Fruit fly (Drosophila melanogaster) whole organism, embryonic: ENCODE results near the gene Tim17b.

Experiments
- BEAF-32 ChIP-seq: fragments of 200-800 bp; sonication (Bioruptor generic); optimal IDR thresholded peaks from 3 replicates; lab custom pipeline; 2017; ENCODE audit warnings: missing biosample characterization, missing genetic modification characterization, mild to moderate bottlenecking, moderate library complexity, missing genetic modification reagents
- CG10274 ChIP-seq: fragments of 200-800 bp; sonication (Bioruptor generic); optimal IDR thresholded peaks from 3 replicates; lab custom pipeline; 2017; ENCODE audit warnings: missing biosample characterization, mild to moderate bottlenecking, missing genetic modification characterization
- CG13624 ChIP-seq: fragments of 200-800 bp; sonication (Bioruptor generic); optimal IDR thresholded peaks from 2 replicates; lab custom pipeline; 2016; ENCODE audit warnings: missing biosample characterization, missing genetic modification characterization
- CG14710 ChIP-seq: fragments of 200-800 bp; sonication (Bioruptor generic); optimal IDR thresholded peaks from 3 replicates; lab custom pipeline; 2019; ENCODE audit warnings: missing biosample characterization, mild to moderate bottlenecking, missing genetic modification characterization, moderate library complexity
- CG1529 ChIP-seq: fragments of 200-800 bp; sonication (Bioruptor generic); optimal IDR thresholded peaks from 3 replicates; lab custom pipeline; 2018; ENCODE audit warnings: missing biosample characterization, missing genetic modification characterization
- CG1832 ChIP-seq: fragments of 200-800 bp; sonication (Bioruptor generic); optimal IDR thresholded peaks from 2 replicates; lab custom pipeline; 2017; ENCODE audit warnings: missing biosample characterization, mild to moderate bottlenecking, missing genetic modification characterization, inconsistent platforms
- CG18599 ChIP-seq: fragments of 200-800 bp; sonication (Bioruptor generic); optimal IDR thresholded peaks from 3 replicates; lab custom pipeline; 2017; ENCODE audit warnings: missing biosample characterization, missing genetic modification characterization, mild to moderate bottlenecking, moderate library complexity, missing genetic modification reagents
- CG2712 ChIP-seq: fragments of 200-800 bp; optimal IDR thresholded peaks from 3 replicates; lab custom pipeline; 2019; ENCODE audit warnings: missing biosample characterization, mild to moderate bottlenecking, missing genetic modification characterization, moderate library complexity
- CG31388 ChIP-seq: fragments of 200-800 bp; sonication (Bioruptor generic); optimal IDR thresholded peaks from 2 replicates; lab custom pipeline; 2016; ENCODE audit warnings: missing biosample characterization, missing genetic modification characterization
- CG3281 ChIP-seq: fragments of 200-800 bp; sonication (Bioruptor generic); optimal IDR thresholded peaks from 3 replicates; lab custom pipeline; 2017; ENCODE audit warnings: missing biosample characterization, mild to moderate bottlenecking, missing genetic modification characterization
- CG33213 ChIP-seq: fragments of 200-800 bp; sonication (Bioruptor generic); optimal IDR thresholded peaks from 3 replicates; lab custom pipeline; 2016; ENCODE audit warnings: missing biosample characterization, missing genetic modification characterization
- CG34422 ChIP-seq: fragments of 200-800 bp; sonication (Bioruptor generic); IDR thresholded peaks from 3 replicates; pipeline ENCODE4 v1.3.6; 2022; ENCODE audit warnings: missing biosample characterization, missing genetic modification characterization
- CG4424 ChIP-seq: fragments of 200-800 bp; sonication (Bioruptor generic); optimal IDR thresholded peaks from 3 replicates; lab custom pipeline; 2016; ENCODE audit warnings: missing biosample characterization, missing genetic modification characterization
- CG4730 ChIP-seq: fragments of 200-800 bp; sonication (Bioruptor generic); IDR thresholded peaks from 2 replicates; pipeline ENCODE4 v1.3.6; 2022; ENCODE audit warnings: missing biosample characterization, missing genetic modification characterization
- CG6254 ChIP-seq: fragments of 200-800 bp; sonication (Bioruptor generic); optimal IDR thresholded peaks from 3 replicates; lab custom pipeline; 2017; ENCODE audit warnings: mild to moderate bottlenecking, missing biosample characterization, missing genetic modification reagents, missing genetic modification characterization
- CG7271 ChIP-seq: fragments of 200-800 bp; sonication (Bioruptor generic); optimal IDR thresholded peaks from 2 replicates; lab custom pipeline; 2018; ENCODE audit warnings: missing biosample characterization, mild to moderate bottlenecking, missing genetic modification characterization, moderate library complexity
- CG8089 ChIP-seq: fragments of 200-800 bp; sonication (Bioruptor generic); optimal IDR thresholded peaks from 3 replicates; lab custom pipeline; 2016; ENCODE audit warnings: missing biosample characterization, missing genetic modification characterization
- Dip2 ChIP-seq: fragments of 200-800 bp; sonication (Bioruptor generic); IDR thresholded peaks from 2 replicates; pipeline ENCODE4 v1.3.6; 2022; ENCODE audit warnings: missing biosample characterization, missing genetic modification characterization
- Ets97D ChIP-seq: fragments of 200-800 bp; sonication (Bioruptor generic); optimal IDR thresholded peaks from 3 replicates; lab custom pipeline; 2016; ENCODE audit warnings: missing biosample characterization, missing genetic modification characterization
- Fer2 ChIP-seq: fragments of 200-800 bp; sonication (Bioruptor generic); optimal IDR thresholded peaks from 2 replicates; lab custom pipeline; 2018; ENCODE audit warnings: missing biosample characterization, mild to moderate bottlenecking, missing genetic modification characterization, moderate library complexity
- Lpt ChIP-seq: fragments of >200 bp; optimal IDR thresholded peaks from 2 replicates; lab custom pipeline; 2018; ENCODE audit warnings: missing biosample characterization, missing genetic modification characterization
- Mrtf ChIP-seq: fragments of 200-800 bp; sonication (Bioruptor generic); IDR thresholded peaks from 3 replicates; pipeline ENCODE4 v1.3.6; 2022; ENCODE audit warnings: missing biosample characterization, missing genetic modification characterization
- NK7.1 ChIP-seq: fragments of 200-800 bp; sonication (Bioruptor generic); optimal IDR thresholded peaks from 3 replicates; lab custom pipeline; 2016; ENCODE audit warnings: missing biosample characterization, missing genetic modification characterization
- Oli ChIP-seq: fragments of 200-800 bp; sonication (Bioruptor generic); optimal IDR thresholded peaks from 2 replicates; lab custom pipeline; 2018; ENCODE audit warnings: missing biosample characterization, mild to moderate bottlenecking, missing genetic modification characterization, moderate library complexity
- Rfx ChIP-seq: fragments of 200-800 bp; sonication (Bioruptor generic); IDR thresholded peaks from 2 replicates; pipeline ENCODE4 v1.3.6; 2022; ENCODE audit warnings: missing biosample characterization, missing genetic modification characterization
- Taf1 ChIP-seq: fragments of 200-800 bp; sonication (Bioruptor generic); IDR thresholded peaks from 2 replicates; pipeline ENCODE4 v1.3.6; 2022; ENCODE audit warnings: missing biosample characterization, missing genetic modification characterization
- Xbp1 ChIP-seq: fragments of 200-800 bp; sonication (Bioruptor generic); optimal IDR thresholded peaks from 3 replicates; lab custom pipeline; 2016; ENCODE audit warnings: missing biosample characterization, mild to moderate bottlenecking, missing genetic modification characterization
- Xrp1 ChIP-seq: fragments of 200-800 bp; sonication (Bioruptor generic); IDR thresholded peaks from 2 replicates; pipeline ENCODE4 v1.3.6; 2022; ENCODE audit warnings: missing biosample characterization, missing genetic modification characterization
- aop ChIP-seq: fragments of 200-800 bp; sonication (Bioruptor generic); IDR thresholded peaks from 2 replicates; pipeline ENCODE4 v1.3.6; 2022; ENCODE audit warnings: missing biosample characterization, missing genetic modification characterization
- ap ChIP-seq: fragments of 200-800 bp; sonication (Bioruptor generic); IDR thresholded peaks from 2 replicates; pipeline ENCODE4 v1.3.6; 2022; ENCODE audit warnings: missing biosample characterization, missing genetic modification characterization
- az2 ChIP-seq: fragments of 200-800 bp; sonication (Bioruptor generic); optimal IDR thresholded peaks from 3 replicates; lab custom pipeline; 2016; ENCODE audit warnings: missing biosample characterization, missing genetic modification characterization
- cad ChIP-seq: fragments of >200 bp; optimal IDR thresholded peaks from 2 replicates; lab custom pipeline; 2017; ENCODE audit warnings: missing biosample characterization, missing genetic modification characterization
- dmrt11E ChIP-seq: fragments of 200-800 bp; sonication (Bioruptor generic); optimal IDR thresholded peaks from 3 replicates; lab custom pipeline; 2018; ENCODE audit warnings: missing biosample characterization, mild to moderate bottlenecking, missing genetic modification characterization, moderate library complexity
- ftz-f1 ChIP-seq: fragments of 200-800 bp; sonication (Bioruptor generic); optimal IDR thresholded peaks from 2 replicates; lab custom pipeline; 2016; ENCODE audit warnings: missing biosample characterization, missing genetic modification characterization
- jigr1 ChIP-seq: fragments of 200-800 bp; sonication (Bioruptor generic); IDR thresholded peaks from 3 replicates; pipeline ENCODE4 v1.3.6; 2022; ENCODE audit warnings: missing biosample characterization, missing genetic modification characterization
- knrl ChIP-seq: fragments of 200-800 bp; sonication (Bioruptor generic); IDR thresholded peaks from 3 replicates; pipeline ENCODE4 v1.3.6; 2022; ENCODE audit warnings: missing biosample characterization, missing genetic modification characterization; ENCODE audit not compliant: partially characterized antibody
- maf-S ChIP-seq: fragments of 200-800 bp; sonication (Bioruptor generic); optimal IDR thresholded peaks from 2 replicates; lab custom pipeline; 2016; ENCODE audit warnings: missing biosample characterization, missing genetic modification characterization
- mirr ChIP-seq: fragments of 200-800 bp; sonication (Bioruptor generic); optimal IDR thresholded peaks from 3 replicates; lab custom pipeline; 2018; ENCODE audit warnings: missing biosample characterization, mild to moderate bottlenecking, missing genetic modification characterization
- nmo ChIP-seq: fragments of 200-800 bp; sonication (Bioruptor generic); optimal IDR thresholded peaks from 2 replicates; lab custom pipeline; 2018; ENCODE audit warnings: missing biosample characterization, mild to moderate bottlenecking, missing genetic modification characterization, moderate library complexity
- org-1 ChIP-seq: fragments of 200-800 bp; sonication (Bioruptor generic); optimal IDR thresholded peaks from 2 replicates; lab custom pipeline; 2017; ENCODE audit warnings: missing biosample characterization, missing genetic modification characterization
- p53 ChIP-seq: fragments of 200-800 bp; sonication (Bioruptor generic); optimal IDR thresholded peaks from 2 replicates; lab custom pipeline; 2016; ENCODE audit warnings: missing biosample characterization, missing genetic modification characterization
- pb ChIP-seq: fragments of 200-800 bp; sonication (Bioruptor generic); optimal IDR thresholded peaks from 3 replicates; lab custom pipeline; 2016; ENCODE audit warnings: missing biosample characterization, missing genetic modification characterization
- pfk ChIP-seq: fragments of 200-800 bp; sonication (Bioruptor generic); optimal IDR thresholded peaks from 2 replicates; lab custom pipeline; 2018; ENCODE audit warnings: missing biosample characterization, mild to moderate bottlenecking, missing genetic modification characterization, moderate library complexity
- phol ChIP-seq: fragments of 200-800 bp; sonication (Bioruptor generic); optimal IDR thresholded peaks from 3 replicates; lab custom pipeline; 2018; ENCODE audit warnings: missing biosample characterization, mild to moderate bottlenecking, missing genetic modification characterization, moderate library complexity
- pum ChIP-seq: fragments of 200-800 bp; sonication (Bioruptor generic); optimal IDR thresholded peaks from 2 replicates; lab custom pipeline; 2016; ENCODE audit warnings: missing biosample characterization, missing genetic modification characterization
- ranshi ChIP-seq: fragments of 200-800 bp; sonication (Bioruptor generic); IDR thresholded peaks from 2 replicates; pipeline ENCODE4 v1.3.6; 2022; ENCODE audit warnings: missing biosample characterization, missing genetic modification characterization
- rib ChIP-seq: fragments of 200-800 bp; sonication (Bioruptor generic); IDR thresholded peaks from 2 replicates; pipeline ENCODE4 v1.3.6; 2022; ENCODE audit warnings: missing biosample characterization, missing genetic modification characterization
- sima ChIP-seq: fragments of 200-800 bp; sonication (Bioruptor generic); optimal IDR thresholded peaks from 2 replicates; lab custom pipeline; 2016; ENCODE audit warnings: missing biosample characterization, missing genetic modification characterization
- slbo ChIP-seq: fragments of 200-800 bp; sonication (Bioruptor generic); IDR thresholded peaks from 2 replicates; pipeline ENCODE4 v1.3.6; 2022; ENCODE audit warnings: missing biosample characterization, missing genetic modification characterization
- ssp ChIP-seq: fragments of 200-800 bp; sonication (Bioruptor generic); IDR thresholded peaks from 2 replicates; pipeline ENCODE4 v1.3.6; 2022; ENCODE audit warnings: missing biosample characterization, missing genetic modification characterization
- tio ChIP-seq: fragments of 200-800 bp; sonication (Bioruptor generic); optimal IDR thresholded peaks from 2 replicates; lab custom pipeline; 2017; ENCODE audit warnings: missing biosample characterization, missing genetic modification characterization, inconsistent platforms
- zfh1 ChIP-seq: fragments of 200-800 bp; sonication (Bioruptor generic); IDR thresholded peaks from 3 replicates; pipeline ENCODE4 v1.3.6; 2022; ENCODE audit warnings: missing biosample characterization, missing genetic modification characterization

The Tim17b gene

dm6 chr3R:3789607-3790268, 55.1 kb downstream of the Tim17b start (continued):
- TF ChIP-seq ssp (peak; percentile 99), p53 (GFP tag; lab: Kevin White, UChicago) (no peak), rib (GFP tag; lab: Robert Waterston, UW) (no peak), jigr1 (GFP tag; lab: Robert Waterston, UW) (no peak), ftz-f1 (no peak), CG1832 (GFP tag; lab: Kevin White, UChicago) (no peak), CG4730 (GFP tag; lab: Robert Waterston, UW) (no peak), CG4424 (no peak), Oli (tag; lab: Kevin White, UChicago) (no peak), tio (GFP tag; lab: Kevin White, UChicago) (no peak), az2 (GFP tag; lab: Kevin White, UChicago) (no peak), CG1529 (GFP tag; lab: Kevin White, UChicago) (no peak), pb (no peak), CG8089 (peak; percentile 63), nmo (GFP tag; lab: Kevin White, UChicago) (peak; percentile 63), Dip2 (GFP tag; lab: Robert Waterston, UW) (no peak), CG13624 (GFP tag; lab: Kevin White, UChicago) (no peak), Mrtf (no peak), org-1 (GFP tag; lab: Kevin White, UChicago) (no peak), CG34422 (GFP tag; lab: Robert Waterston, UW) (no peak), Rfx (GFP tag; lab: Robert Waterston, UW) (no peak), pum (GFP tag; lab: Kevin White, UChicago) (no peak), dmrt11E (tag; lab: Kevin White, UChicago) (peak; percentile 5), Fer2 (no peak), aop (GFP tag; lab: Robert Waterston, UW) (no peak), Xrp1 (GFP tag; lab: Robert Waterston, UW) (no peak), Lpt (GFP tag; lab: Kevin White, UChicago) (no peak), mirr (no peak), CG6254 (GFP tag; lab: Kevin White, UChicago) (no peak), slbo (GFP tag; lab: Robert Waterston, UW) (peak; percentile 36; the same call in 1 of the 2 replicates), CG18599 (GFP tag; lab: Kevin White, UChicago) (no peak), knrl (no peak; the same call in 2 of the 3 replicates), Xbp1 (GFP tag; lab: Kevin White, UChicago) (no peak), cad (GFP tag; lab: Kevin White, UChicago) (no peak), CG33213 (GFP tag; lab: Kevin White, UChicago) (peak; percentile 14), ranshi (GFP tag; lab: Robert Waterston, UW) (no peak), Ets97D (GFP tag; lab: Kevin White, UChicago) (peak; percentile 1), zfh1 (GFP tag; lab: Robert Waterston, UW) (no peak), pfk (GFP tag; lab: Kevin White, UChicago) (peak; percentile 92), CG10274 (no peak), CG7271 (no peak), CG31388 (no peak), sima (GFP tag; lab: Kevin White, UChicago) (no peak), CG2712 (tag; lab: Kevin White, UChicago) (peak; percentile 12), CG14710 (tag; lab: Kevin White, UChicago) (peak; percentile 19), maf-S (no peak), BEAF-32 (GFP tag; lab: Kevin White, UChicago) (peak; percentile 10), phol (tag; lab: Kevin White, UChicago) (peak; percentile 37), NK7.1 (GFP tag; lab: Kevin White, UChicago) (no peak), Taf1 (GFP tag; lab: Robert Waterston, UW) (no peak), CG3281 (GFP tag; lab: Kevin White, UChicago) (no peak), ap (GFP tag; lab: Robert Waterston, UW) (no peak)
